Fruit fly (Drosophila melanogaster): Measurements from ENCODE around the gene CG7632.

Gene CG7632

DNA sequence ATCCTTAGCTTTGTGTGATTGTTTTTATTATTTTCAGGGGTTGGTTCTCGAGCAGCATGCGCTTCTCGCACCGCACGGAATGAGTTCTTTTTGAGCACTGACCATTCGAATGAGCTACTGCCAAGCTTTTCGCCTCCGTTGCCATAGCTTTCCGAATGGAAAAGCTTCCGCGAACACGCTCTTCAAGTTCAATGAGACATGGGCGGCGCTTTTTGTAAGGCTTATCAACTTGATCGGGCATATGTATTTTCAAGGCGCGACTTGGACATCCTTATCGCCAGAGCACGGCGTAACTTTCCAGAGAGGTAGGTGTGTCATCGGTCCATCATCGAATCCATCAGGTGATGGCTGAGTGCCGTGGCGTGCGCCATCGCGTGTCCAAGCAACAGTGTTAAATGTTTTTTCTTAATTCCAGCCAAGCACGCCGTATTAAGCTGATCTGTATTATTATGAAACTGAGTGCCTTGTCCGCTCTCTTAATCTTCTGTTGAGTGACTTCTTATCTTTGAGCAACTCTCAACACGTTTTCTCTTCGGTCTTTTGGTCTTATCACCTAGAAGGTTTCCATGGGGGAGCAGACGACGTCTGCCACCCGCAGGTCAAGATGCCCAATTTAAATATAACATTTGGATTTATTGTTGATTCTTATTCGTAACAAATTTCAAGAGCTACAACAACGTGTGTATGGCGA is 24.5 kb upstream of the CG7632 start, which contains the start of gene AcCoAS (continued):
- no peak for TF ChIP-seq crp (GFP tag; optimal IDR thresholded peaks at IDR 0.05)
- peak; percentile 44 for TF ChIP-seq schlank (tag; optimal IDR thresholded peaks at IDR 0.05)
- peak; percentile 26 for TF ChIP-seq nom (GFP tag; optimal IDR thresholded peaks at IDR 0.05)
- peak; percentile 45; the same call in 1 of the 2 replicates for TF ChIP-seq sna (GFP tag; IDR thresholded peaks at IDR 0.05; ENCODE audit: partially characterized antibody)
- TF ChIP-seq CG9932 (GFP tag; IDR thresholded peaks at IDR 0.05), result peak; percentile 56; the same call in 1 of the 2 replicates
- no peak for TF ChIP-seq D (optimal IDR thresholded peaks at IDR 0.05)
- TF ChIP-seq D (GFP tag; optimal IDR thresholded peaks at IDR 0.05), result no peak
- peak; percentile 44 for TF ChIP-seq CG12659 (GFP tag; optimal IDR thresholded peaks at IDR 0.05)
- TF ChIP-seq CG34224 (GFP tag; IDR thresholded peaks at IDR 0.05; ENCODE audit: partially characterized antibody), result no peak
- no peak for TF ChIP-seq CG3065 (GFP tag; optimal IDR thresholded peaks at IDR 0.05)
- TF ChIP-seq Mad (GFP tag; optimal IDR thresholded peaks at IDR 0.05), result no peak
- TF ChIP-seq CG12219 (GFP tag; optimal IDR thresholded peaks at IDR 0.05), result no peak
- TF ChIP-seq CG4617 (GFP tag; optimal IDR thresholded peaks at IDR 0.05; ENCODE audit: borderline replicate concordance), result no peak
- no peak for TF ChIP-seq Ravus (GFP tag; IDR thresholded peaks at IDR 0.05)
- TF ChIP-seq Hr51 (GFP tag; optimal IDR thresholded peaks at IDR 0.05), result peak in 1 of 2 experiments; percentile 1
- TF ChIP-seq abd-A (tag; optimal IDR thresholded peaks at IDR 0.05), result peak; percentile 60
- TF ChIP-seq CG4820 (GFP tag; optimal IDR thresholded peaks at IDR 0.05), result no peak
- no peak for TF ChIP-seq Max (GFP tag; optimal IDR thresholded peaks at IDR 0.05)
- TF ChIP-seq Jarid2 (GFP tag; optimal IDR thresholded peaks at IDR 0.05), result peak; percentile 87
- TF ChIP-seq CG16813 (GFP tag; IDR thresholded peaks at IDR 0.05; ENCODE audit: partially characterized antibody), result no peak
- TF ChIP-seq danr (GFP tag; IDR thresholded peaks at IDR 0.05), result no peak
- no peak for TF ChIP-seq jing (GFP tag; optimal IDR thresholded peaks at IDR 0.05)
- no peak for TF ChIP-seq gcm2 (GFP tag; optimal IDR thresholded peaks at IDR 0.05)
- peak in 1 of 2 experiments; percentile 61 for TF ChIP-seq Trl (optimal IDR thresholded peaks at IDR 0.05)
- peak; percentile 8 for TF ChIP-seq Trl (GFP tag; optimal IDR thresholded peaks at IDR 0.05)
- no peak for TF ChIP-seq kah (GFP tag; optimal IDR thresholded peaks at IDR 0.05)

DNA sequence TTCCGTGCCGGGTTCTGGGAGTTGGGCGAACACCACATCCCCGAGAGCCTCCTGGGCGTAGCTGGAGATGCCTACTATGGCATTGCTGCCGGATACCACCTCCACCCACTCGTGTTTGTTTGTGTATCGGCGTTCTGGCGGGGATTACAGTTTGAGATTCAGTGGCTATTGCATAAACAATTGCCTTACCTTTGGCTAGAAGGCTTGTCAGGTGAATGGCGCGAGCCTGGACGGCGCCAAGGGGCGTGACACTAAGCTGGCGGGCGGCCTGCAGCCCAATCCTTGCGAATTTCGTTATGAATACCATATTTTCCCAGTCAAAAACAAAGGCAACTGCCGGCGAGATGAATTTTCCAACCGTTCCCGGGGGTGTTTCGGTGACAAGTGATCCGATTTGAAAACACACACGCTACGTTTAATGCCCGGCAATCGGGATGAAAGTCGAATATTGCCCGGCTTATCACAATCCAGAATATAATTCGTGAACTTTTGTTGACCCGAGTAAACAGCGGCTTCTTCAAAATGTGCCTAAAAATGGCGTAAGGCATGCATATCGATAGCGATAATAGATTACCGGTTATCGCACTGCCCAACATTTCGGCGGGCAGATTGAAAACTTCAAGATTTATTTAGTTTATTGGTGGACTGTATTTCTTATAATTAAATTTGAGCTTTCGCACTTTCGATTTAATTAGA is 23.4 kb upstream of the CG7632 start, which contains the start of gene ppl:
ppl (minus strand) TSS at position 511 of the 696 bp plus-strand sequence.
- no peak for TF ChIP-seq TFAM (GFP tag; optimal IDR thresholded peaks at IDR 0.05)
- no peak for TF ChIP-seq H2.0 (GFP tag; IDR thresholded peaks at IDR 0.05)
- TF ChIP-seq CG1647 (GFP tag; optimal IDR thresholded peaks at IDR 0.05), result no peak
- no peak for TF ChIP-seq CG13894 (tag; optimal IDR thresholded peaks at IDR 0.05)
- no peak for TF ChIP-seq Doc2 (GFP tag; IDR thresholded peaks at IDR 0.05)
- peak; percentile 87 for TF ChIP-seq pros (GFP tag; optimal IDR thresholded peaks at IDR 0.05)
- no peak for TF ChIP-seq trh (GFP tag; optimal IDR thresholded peaks at IDR 0.05)
- 0 out of 3 replicates have a peak, but pooled peaks have one; percentile 37 for TF ChIP-seq ci (GFP tag; IDR thresholded peaks at IDR 0.05)
- TF ChIP-seq dmrt99B (tag; optimal IDR thresholded peaks at IDR 0.05), result no peak
- TF ChIP-seq dimm (GFP tag; IDR thresholded peaks at IDR 0.05), result no peak
- peak; percentile 27 for TF ChIP-seq exex (tag; optimal IDR thresholded peaks at IDR 0.05)
- peak; percentile 5 for TF ChIP-seq CG10267 (tag; optimal IDR thresholded peaks at IDR 0.05)
- no peak for TF ChIP-seq CG13775 (GFP tag; optimal IDR thresholded peaks at IDR 0.05)
- no peak for TF ChIP-seq CHES-1-like (GFP tag; optimal IDR thresholded peaks at IDR 0.05)
- TF ChIP-seq gem (tag; optimal IDR thresholded peaks at IDR 0.05), result peak; percentile 22
- no peak for TF ChIP-seq CG9215 (GFP tag; IDR thresholded peaks at IDR 0.05)
- no peak for TF ChIP-seq CG1233 (GFP tag; optimal IDR thresholded peaks at IDR 0.05)
- no peak for TF ChIP-seq CG3838 (GFP tag; optimal IDR thresholded peaks at IDR 0.05)
- TF ChIP-seq Usf (GFP tag; optimal IDR thresholded peaks at IDR 0.05), result no peak
- no peak for TF ChIP-seq CG8944 (GFP tag; optimal IDR thresholded peaks at IDR 0.05)
- peak; percentile 71 for TF ChIP-seq CG2116 (GFP tag; optimal IDR thresholded peaks at IDR 0.05)
- 0 out of 3 replicates have a peak, but pooled peaks have one; percentile 20 for TF ChIP-seq z (GFP tag; IDR thresholded peaks at IDR 0.05)
- no peak for TF ChIP-seq dpn (GFP tag; optimal IDR thresholded peaks at IDR 0.05)
